Fruit fly (Drosophila melanogaster) whole organism, embryonic: ENCODE results near the gene Pgm1.

Experiments
- Ada2b ChIP-seq: fragments of 200-800 bp; sonication (Bioruptor generic); IDR thresholded peaks from 2 replicates; pipeline ENCODE4 v1.3.6; 2022; ENCODE audit warnings: missing biosample characterization, missing genetic modification characterization
- Atf3 ChIP-seq: fragments of 200-800 bp; sonication (Bioruptor generic); optimal IDR thresholded peaks from 3 replicates; lab custom pipeline; 2016; ENCODE audit warnings: missing biosample characterization, missing genetic modification characterization
- Blimp-1 ChIP-seq: fragments of 200-800 bp; sonication (Bioruptor generic); optimal IDR thresholded peaks from 3 replicates; lab custom pipeline; 2018; ENCODE audit warnings: missing biosample characterization, missing genetic modification characterization, mild to moderate bottlenecking, moderate library complexity, missing genetic modification reagents
- CG10147 ChIP-seq: fragments of 200-800 bp; sonication (Bioruptor generic); optimal IDR thresholded peaks from 2 replicates; lab custom pipeline; 2019; ENCODE audit warnings: missing biosample characterization, mild to moderate bottlenecking, missing genetic modification characterization, moderate library complexity
- CG10209 ChIP-seq: fragments of 200-800 bp; sonication (Bioruptor generic); optimal IDR thresholded peaks from 3 replicates; lab custom pipeline; 2017; ENCODE audit warnings: missing biosample characterization, mild to moderate bottlenecking, missing genetic modification characterization, missing genetic modification reagents
- CG10274 ChIP-seq: fragments of 200-800 bp; sonication (Bioruptor generic); optimal IDR thresholded peaks from 3 replicates; lab custom pipeline; 2017; ENCODE audit warnings: missing biosample characterization, mild to moderate bottlenecking, missing genetic modification characterization
- CG10366 ChIP-seq: fragments of 200-800 bp; sonication (Bioruptor generic); IDR thresholded peaks from 2 replicates; pipeline ENCODE4 v1.3.6; 2022; ENCODE audit warnings: missing biosample characterization, missing genetic modification characterization
- CG10543 ChIP-seq: fragments of 200-800 bp; sonication (Bioruptor generic); optimal IDR thresholded peaks from 3 replicates; lab custom pipeline; 2017; ENCODE audit warnings: missing biosample characterization, mild to moderate bottlenecking, missing genetic modification characterization, moderate library complexity
- CG12104 ChIP-seq: fragments of 200-800 bp; sonication (Bioruptor generic); optimal IDR thresholded peaks from 3 replicates; lab custom pipeline; 2016; ENCODE audit warnings: missing biosample characterization, missing genetic modification characterization
- CG13296 ChIP-seq: fragments of 200-800 bp; sonication (Bioruptor generic); optimal IDR thresholded peaks from 3 replicates; lab custom pipeline; 2018; ENCODE audit warnings: missing biosample characterization, mild to moderate bottlenecking, missing genetic modification characterization
- CG13424 ChIP-seq: fragments of 200-800 bp; sonication (Bioruptor generic); optimal IDR thresholded peaks from 2 replicates; lab custom pipeline; 2019; ENCODE audit warnings: missing biosample characterization, mild to moderate bottlenecking, missing genetic modification characterization, moderate library complexity
- CG15601 ChIP-seq: fragments of 200-800 bp; sonication (Bioruptor generic); optimal IDR thresholded peaks from 3 replicates; lab custom pipeline; 2019; ENCODE audit warnings: missing biosample characterization, mild to moderate bottlenecking, missing genetic modification characterization, moderate library complexity
- CG18619 ChIP-seq: fragments of 200-800 bp; sonication (Bioruptor generic); optimal IDR thresholded peaks from 3 replicates; lab custom pipeline; 2017; ENCODE audit warnings: missing biosample characterization, mild to moderate bottlenecking, missing genetic modification characterization
- CG2120 ChIP-seq: fragments of 200-800 bp; sonication (Bioruptor generic); optimal IDR thresholded peaks from 3 replicates; lab custom pipeline; 2016; ENCODE audit warnings: missing biosample characterization, missing genetic modification characterization
- CG30403 ChIP-seq: fragments of 200-800 bp; sonication (Bioruptor generic); optimal IDR thresholded peaks from 3 replicates; lab custom pipeline; 2016; ENCODE audit warnings: missing biosample characterization, missing genetic modification characterization
- CG32532 ChIP-seq: fragments of 200-800 bp; sonication (Bioruptor generic); IDR thresholded peaks from 2 replicates; pipeline ENCODE4 v1.3.6; 2022; ENCODE audit warnings: missing biosample characterization, missing genetic modification characterization
- CG3281 ChIP-seq: fragments of 200-800 bp; sonication (Bioruptor generic); optimal IDR thresholded peaks from 3 replicates; lab custom pipeline; 2017; ENCODE audit warnings: missing biosample characterization, mild to moderate bottlenecking, missing genetic modification characterization
- CG5180 ChIP-seq: fragments of 200-800 bp; sonication (Bioruptor generic); optimal IDR thresholded peaks from 3 replicates; lab custom pipeline; 2017; ENCODE audit warnings: missing biosample characterization, missing genetic modification characterization, mild to moderate bottlenecking, moderate library complexity, missing genetic modification reagents
- CG7786 ChIP-seq: fragments of 200-800 bp; sonication (Bioruptor generic); optimal IDR thresholded peaks from 2 replicates; lab custom pipeline; 2016; ENCODE audit warnings: missing biosample characterization, missing genetic modification characterization
- CG8290 ChIP-seq, 3 experiments: fragments of 200-800 bp; sonication (Bioruptor generic); optimal IDR thresholded peaks; 2 replicates each; lab custom pipeline; 2016 to 2019; ENCODE audit warnings: missing biosample characterization in 3 of 3, missing genetic modification characterization in 3 of 3, mild to moderate bottlenecking in 2 of 3, moderate library complexity in 1 of 3
- CG8388 ChIP-seq: fragments of 200-800 bp; sonication (Bioruptor generic); optimal IDR thresholded peaks from 2 replicates; lab custom pipeline; 2019; ENCODE audit warnings: missing biosample characterization, mild to moderate bottlenecking, missing genetic modification characterization, moderate library complexity
- CG9215 ChIP-seq: fragments of 200-800 bp; sonication (Bioruptor generic); IDR thresholded peaks from 2 replicates; pipeline ENCODE4 v1.3.6; 2022; ENCODE audit warnings: missing biosample characterization, missing genetic modification characterization
- CG9727 ChIP-seq: fragments of 200-800 bp; sonication (Bioruptor generic); optimal IDR thresholded peaks from 3 replicates; lab custom pipeline; 2017; ENCODE audit warnings: missing biosample characterization, mild to moderate bottlenecking, missing genetic modification characterization
- CG9932 ChIP-seq: fragments of 200-800 bp; sonication (Bioruptor generic); IDR thresholded peaks from 2 replicates; pipeline ENCODE4 v1.3.6; 2022; ENCODE audit warnings: missing biosample characterization, missing genetic modification characterization
- Camta ChIP-seq: fragments of 200-800 bp; sonication (Bioruptor generic); optimal IDR thresholded peaks from 2 replicates; lab custom pipeline; 2016; ENCODE audit warnings: missing biosample characterization, missing genetic modification characterization
- Doc2 ChIP-seq: fragments of 200-800 bp; sonication (Bioruptor generic); IDR thresholded peaks from 2 replicates; pipeline ENCODE4 v1.3.6; 2022; ENCODE audit warnings: missing biosample characterization, missing genetic modification characterization
- Ets97D ChIP-seq: fragments of 200-800 bp; sonication (Bioruptor generic); optimal IDR thresholded peaks from 3 replicates; lab custom pipeline; 2016; ENCODE audit warnings: missing biosample characterization, missing genetic modification characterization
- Hmr ChIP-seq: fragments of 200-800 bp; sonication (Bioruptor generic); optimal IDR thresholded peaks from 3 replicates; lab custom pipeline; 2017; ENCODE audit warnings: mild to moderate bottlenecking, missing biosample characterization, missing genetic modification reagents, missing genetic modification characterization
- Hmx ChIP-seq: fragments of 200-800 bp; sonication (Bioruptor generic); optimal IDR thresholded peaks from 2 replicates; lab custom pipeline; 2016; ENCODE audit warnings: missing biosample characterization, missing genetic modification characterization
- Mrtf ChIP-seq: fragments of 200-800 bp; sonication (Bioruptor generic); IDR thresholded peaks from 3 replicates; pipeline ENCODE4 v1.3.6; 2022; ENCODE audit warnings: missing biosample characterization, missing genetic modification characterization
- NFAT ChIP-seq: fragments of 200-800 bp; sonication (Bioruptor generic); IDR thresholded peaks from 2 replicates; pipeline ENCODE4 v1.3.6; 2022; ENCODE audit warnings: missing biosample characterization, missing genetic modification characterization
- NfI ChIP-seq: fragments of 200-800 bp; sonication (Bioruptor generic); optimal IDR thresholded peaks from 3 replicates; lab custom pipeline; 2018; ENCODE audit warnings: missing biosample characterization, mild to moderate bottlenecking, missing genetic modification characterization, moderate library complexity
- Oli ChIP-seq: fragments of 200-800 bp; sonication (Bioruptor generic); optimal IDR thresholded peaks from 2 replicates; lab custom pipeline; 2018; ENCODE audit warnings: missing biosample characterization, mild to moderate bottlenecking, missing genetic modification characterization, moderate library complexity
- Ravus ChIP-seq: fragments of 200-800 bp; sonication (Bioruptor generic); IDR thresholded peaks from 2 replicates; pipeline ENCODE4 v1.3.6; 2022; ENCODE audit warnings: missing biosample characterization, missing genetic modification characterization
- Six4 ChIP-seq: fragments of 200-800 bp; sonication (Bioruptor generic); optimal IDR thresholded peaks from 2 replicates; lab custom pipeline; 2016; ENCODE audit warnings: missing biosample characterization, missing genetic modification characterization
- cwo ChIP-seq: fragments of 200-800 bp; sonication (Bioruptor generic); optimal IDR thresholded peaks from 3 replicates; lab custom pipeline; 2017; ENCODE audit warnings: missing biosample characterization, missing genetic modification characterization, mild to moderate bottlenecking, moderate library complexity, missing genetic modification reagents
- dmrt99B ChIP-seq: fragments of 200-800 bp; sonication (Bioruptor generic); optimal IDR thresholded peaks from 2 replicates; lab custom pipeline; 2018; ENCODE audit warnings: missing biosample characterization, mild to moderate bottlenecking, missing genetic modification characterization, moderate library complexity
- exex ChIP-seq: fragments of 200-800 bp; sonication (Bioruptor generic); optimal IDR thresholded peaks from 4 replicates; lab custom pipeline; 2018; ENCODE audit warnings: missing biosample characterization, mild to moderate bottlenecking, missing genetic modification characterization, moderate library complexity
- fd102C ChIP-seq: fragments of 200-800 bp; sonication (Bioruptor generic); optimal IDR thresholded peaks from 2 replicates; lab custom pipeline; 2018; ENCODE audit warnings: missing biosample characterization, mild to moderate bottlenecking, missing genetic modification characterization, moderate library complexity
- ind ChIP-seq: fragments of 200-800 bp; sonication (Bioruptor generic); optimal IDR thresholded peaks from 3 replicates; lab custom pipeline; 2016; ENCODE audit warnings: missing biosample characterization, missing genetic modification characterization
- kay ChIP-seq: fragments of 200-800 bp; sonication (Bioruptor generic); optimal IDR thresholded peaks from 2 replicates; lab custom pipeline; 2016; ENCODE audit warnings: missing biosample characterization, missing genetic modification characterization
- lab ChIP-seq: fragments of 200-800 bp; sonication (Bioruptor generic); optimal IDR thresholded peaks from 3 replicates; lab custom pipeline; 2017; ENCODE audit warnings: missing biosample characterization, missing genetic modification characterization, mild to moderate bottlenecking, moderate library complexity, missing genetic modification reagents
- lilli ChIP-seq: fragments of 200-800 bp; sonication (Bioruptor generic); optimal IDR thresholded peaks from 3 replicates; lab custom pipeline; 2016; ENCODE audit warnings: missing biosample characterization, missing genetic modification characterization
- nau ChIP-seq: fragments of 200-800 bp; sonication (Bioruptor generic); optimal IDR thresholded peaks from 3 replicates; lab custom pipeline; 2017; ENCODE audit warnings: missing biosample characterization, mild to moderate bottlenecking, missing genetic modification characterization, missing genetic modification reagents
- peb ChIP-seq: fragments of 200-800 bp; sonication (Bioruptor generic); IDR thresholded peaks from 2 replicates; pipeline ENCODE4 v1.3.6; 2022; ENCODE audit warnings: missing biosample characterization, missing genetic modification characterization
- pho ChIP-seq: fragments of 200-800 bp; sonication (Bioruptor generic); optimal IDR thresholded peaks from 2 replicates; lab custom pipeline; 2016; ENCODE audit warnings: missing biosample characterization, missing genetic modification characterization
- sna ChIP-seq: fragments of 200-800 bp; sonication (Bioruptor generic); IDR thresholded peaks from 2 replicates; pipeline ENCODE4 v1.3.6; 2022; ENCODE audit warnings: missing biosample characterization, missing genetic modification characterization; ENCODE audit not compliant: partially characterized antibody
- sug ChIP-seq: fragments of 200-800 bp; optimal IDR thresholded peaks from 2 replicates; lab custom pipeline; 2019; ENCODE audit warnings: missing biosample characterization, mild to moderate bottlenecking, missing genetic modification characterization, moderate library complexity
- tap ChIP-seq: fragments of 200-800 bp; optimal IDR thresholded peaks from 3 replicates; lab custom pipeline; 2019; ENCODE audit warnings: missing biosample characterization, mild to moderate bottlenecking, missing genetic modification characterization, moderate library complexity
- tio ChIP-seq: fragments of 200-800 bp; sonication (Bioruptor generic); optimal IDR thresholded peaks from 2 replicates; lab custom pipeline; 2017; ENCODE audit warnings: missing biosample characterization, missing genetic modification characterization, inconsistent platforms

The Pgm1 gene

DNA sequence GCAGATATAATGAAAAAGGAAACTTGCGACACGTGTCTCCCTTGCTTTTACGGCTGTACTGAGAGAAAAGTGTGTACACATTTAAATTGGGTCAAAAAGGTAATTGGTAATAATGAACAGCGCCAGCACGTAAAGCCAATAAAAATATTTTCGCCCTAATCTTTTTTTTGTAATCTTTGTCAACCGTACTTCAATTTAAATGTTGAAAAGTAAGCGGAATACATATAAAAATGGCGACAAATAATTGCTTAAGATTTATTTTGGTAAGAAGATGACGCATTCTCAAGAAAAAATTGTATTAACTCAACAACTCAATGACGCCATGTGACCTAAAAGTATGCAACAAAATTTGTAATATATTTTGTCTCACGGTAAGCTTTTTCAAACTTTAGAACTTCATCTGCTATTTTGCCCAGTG lies 19.5 kb upstream of the Pgm1 start (continued):
- TF ChIP-seq CG13424 (tag; lab: Kevin White, UChicago) (peak; percentile 46), CG2120 (GFP tag; lab: Kevin White, UChicago) (peak; percentile 57), NfI (GFP tag; lab: Kevin White, UChicago) (peak; percentile 25), CG8388 (GFP tag; lab: Kevin White, UChicago) (no peak), dmrt99B (tag; lab: Kevin White, UChicago) (peak; percentile 59), ind (peak; percentile 14), CG18619 (GFP tag; lab: Kevin White, UChicago) (peak; percentile 34), nau (GFP tag; lab: Kevin White, UChicago) (peak; percentile 20), Hmx (peak; percentile 1), tap (no peak), Doc2 (GFP tag; lab: Robert Waterston, UW) (no peak), CG10147 (GFP tag; lab: Kevin White, UChicago) (peak; percentile 58), exex (tag; lab: Kevin White, UChicago) (peak; percentile 9), peb (no peak), CG9215 (GFP tag; lab: Robert Waterston, UW) (peak; percentile 8; the same call in 1 of the 2 replicates), CG5180 (GFP tag; lab: Kevin White, UChicago) (peak; percentile 17), sug (tag; lab: Kevin White, UChicago) (peak; percentile 27), CG12104 (GFP tag; lab: Kevin White, UChicago) (peak; percentile 16), NFAT (no peak), Ada2b (no peak), Hmr (peak; percentile 59), sna (no peak), tio (GFP tag; lab: Kevin White, UChicago) (peak; percentile 22), pho (GFP tag; lab: Kevin White, UChicago) (peak; percentile 45), CG32532 (GFP tag; lab: Robert Waterston, UW) (no peak), CG8290 (GFP tag; optimal IDR thresholded peaks at IDR 0.05; lab: Kevin White, UChicago) (peak; percentile 13), CG8290 (tag; optimal IDR thresholded peaks at IDR 0.05; lab: Kevin White, UChicago) (peak; percentile 29 to 38), kay (GFP tag; lab: Kevin White, UChicago) (peak; percentile 60), Camta (GFP tag; lab: Kevin White, UChicago) (peak; percentile 23), Blimp-1 (peak; percentile 12), lab (GFP tag; lab: Kevin White, UChicago) (peak; percentile 53), CG3281 (GFP tag; lab: Kevin White, UChicago) (peak; percentile 57), cwo (peak; percentile 47), Ravus (GFP tag; lab: Robert Waterston, UW) (no peak), fd102C (GFP tag; lab: Kevin White, UChicago) (no peak), CG13296 (GFP tag; lab: Kevin White, UChicago) (peak; percentile 27), CG9932 (GFP tag; lab: Robert Waterston, UW) (no peak), CG10274 (GFP tag; lab: Kevin White, UChicago) (peak; percentile 1), CG7786 (GFP tag; lab: Kevin White, UChicago) (peak; percentile 41), CG10209 (GFP tag; lab: Kevin White, UChicago) (peak; percentile 35), Mrtf (GFP tag; lab: Robert Waterston, UW) (no peak), CG30403 (GFP tag; lab: Kevin White, UChicago) (peak; percentile 56), CG10366 (GFP tag; lab: Robert Waterston, UW) (no peak), Six4 (GFP tag; lab: Kevin White, UChicago) (no peak), Oli (tag; lab: Kevin White, UChicago) (peak; percentile 39), lilli (GFP tag; lab: Kevin White, UChicago) (peak; percentile 8), CG9727 (GFP tag; lab: Kevin White, UChicago) (peak; percentile 28), Ets97D (GFP tag; lab: Kevin White, UChicago) (no peak), CG10543 (GFP tag; lab: Kevin White, UChicago) (peak; percentile 46), Atf3 (GFP tag; lab: Kevin White, UChicago) (peak; percentile 9), CG15601 (tag; lab: Kevin White, UChicago) (peak; percentile 9)
